Worm (Caenorhabditis elegans) whole organism, young adult: ENCODE data around the gene Y73B6BL.12.

Source experiments
- attf-3 ChIP-seq: fragments of 200-800 bp; sonication (Bioruptor generic); conservative IDR thresholded peaks from 2 replicates; pipeline ENCODE4 v1.3.6; 2022; ENCODE audit warnings: missing genetic modification reagents, missing genetic modification characterization, missing compliant biosample characterization
- ceh-100 ChIP-seq: fragments of 200-800 bp; sonication (Bioruptor generic); IDR thresholded peaks from 2 replicates; pipeline ENCODE4 v1.3.6; 2022; ENCODE audit warnings: missing genetic modification reagents, missing genetic modification characterization, missing compliant biosample characterization
- gei-17 ChIP-seq: fragments of 200-800 bp; sonication (Bioruptor generic); optimal IDR thresholded peaks from 2 replicates; lab custom pipeline; 2018; ENCODE audit warnings: mild to moderate bottlenecking, missing genetic modification characterization, missing compliant biosample characterization
- him-1 ChIP-seq: sonication (generic microtip); optimal IDR thresholded peaks from 2 replicates; lab custom pipeline; 2016; ENCODE audit warnings: missing genotype, missing genetic modification reagents, missing genetic modification characterization, missing compliant biosample characterization
- mxl-1 ChIP-seq: sonication (generic microtip); optimal IDR thresholded peaks from 2 replicates; lab custom pipeline; 2016; ENCODE audit warnings: missing genetic modification characterization, missing compliant biosample characterization
- pbrm-1 ChIP-seq: fragments of 200-800 bp; sonication (Bioruptor generic); IDR thresholded peaks from 2 replicates; pipeline ENCODE4 v1.3.6; 2022; ENCODE audit warnings: missing genetic modification reagents, missing genetic modification characterization, missing compliant biosample characterization
- sptf-2 ChIP-seq: fragments of 200-800 bp; sonication (Bioruptor generic); optimal IDR thresholded peaks from 2 replicates; lab custom pipeline; 2018; ENCODE audit warnings: mild to moderate bottlenecking, missing genetic modification characterization, missing compliant biosample characterization
- unc-62 ChIP-seq: fragments of 150-350 bp; optimal IDR thresholded peaks from 2 replicates; lab custom pipeline; 2014; ENCODE audit warnings: missing biosample characterization, missing genetic modification reagents, missing genetic modification characterization
- ztf-18 ChIP-seq: sonication (generic microtip); optimal IDR thresholded peaks from 2 replicates; lab custom pipeline; 2016; ENCODE audit warnings: missing genotype, mild to moderate bottlenecking, missing genetic modification characterization, missing compliant biosample characterization

ce11 chrIV:6365045-6365444 lies 47.8 kb upstream of the Y73B6BL.12 start, which contains the start of gene Y73B6BL.270:
- TF ChIP-seq him-1 (tag; lab: Kevin White, UChicago), result no peak
- TF ChIP-seq pbrm-1 (GFP tag; lab: Robert Waterston, UW), result no peak
- no peak for TF ChIP-seq gei-17 (GFP tag; lab: Kevin White, UChicago)
- TF ChIP-seq unc-62 (GFP tag; lab: Kevin White, UChicago), result no peak
- TF ChIP-seq sptf-2 (GFP tag; lab: Kevin White, UChicago), result no peak
- TF ChIP-seq ceh-100, result no peak
- no peak for TF ChIP-seq ztf-18 (tag; lab: Kevin White, UChicago)
- TF ChIP-seq attf-3 (GFP tag; lab: Robert Waterston, UW), result no peak
- no peak for TF ChIP-seq mxl-1 (tag; lab: Kevin White, UChicago)
